Fruit fly (Drosophila melanogaster): ENCODE data around the gene Cpr78Cc.

Gene Cpr78Cc

DNA sequence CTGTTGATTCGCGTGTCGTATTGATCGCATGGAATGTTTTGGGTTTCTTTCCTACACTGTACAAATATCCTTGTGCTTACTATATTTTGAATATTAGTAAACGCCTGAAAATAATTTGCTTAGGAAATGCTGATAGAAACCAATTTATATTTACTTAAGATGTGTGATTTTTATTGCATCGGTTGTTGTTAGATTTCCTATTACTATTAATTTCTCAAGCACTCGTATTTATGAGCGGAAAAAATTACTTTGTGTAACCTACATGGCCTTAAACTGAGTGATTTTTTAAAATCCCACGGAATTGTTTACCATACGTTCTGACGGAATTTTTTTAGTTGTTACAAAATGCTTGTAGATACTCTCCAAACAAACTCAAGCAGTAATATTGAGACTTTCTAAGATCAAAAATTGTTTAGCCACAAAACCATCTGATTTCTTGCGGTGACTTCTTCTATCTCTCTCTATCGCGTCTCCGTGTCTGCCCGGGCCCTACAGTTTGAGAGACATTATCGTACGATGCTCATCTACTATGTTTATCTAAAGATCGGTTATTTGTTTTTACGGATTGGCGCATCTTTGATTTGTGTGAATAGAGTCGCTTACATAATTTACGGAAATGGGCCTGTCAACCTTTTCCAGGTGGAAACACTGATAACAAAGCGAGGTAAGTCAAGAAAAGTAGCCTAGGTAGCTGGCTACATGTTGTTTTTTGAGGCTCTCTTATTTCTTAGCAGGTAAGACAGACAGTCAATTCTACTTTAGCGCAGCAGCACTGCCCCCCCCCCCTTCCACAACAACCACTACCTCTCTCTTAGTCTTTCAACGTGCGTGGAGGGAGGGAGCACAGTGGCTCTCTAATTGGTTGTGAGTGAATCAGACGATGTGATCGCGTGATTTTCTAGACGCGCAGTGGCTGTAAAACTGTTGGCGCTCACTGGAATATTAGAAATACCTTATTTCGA is 23.8 kb upstream of the Cpr78Cc start (continued):
- no peak for TF ChIP-seq H2.0 (GFP tag; IDR thresholded peaks at IDR 0.05)
- no peak for TF ChIP-seq CG11456 (GFP tag; IDR thresholded peaks at IDR 0.05)
- no peak for TF ChIP-seq Hey (tag; optimal IDR thresholded peaks at IDR 0.05)
- no peak for TF ChIP-seq CG11696 (GFP tag; IDR thresholded peaks at IDR 0.05)
- TF ChIP-seq cg (GFP tag; optimal IDR thresholded peaks at IDR 0.05): no peak
- TF ChIP-seq Kr (GFP tag; optimal IDR thresholded peaks at IDR 0.05): no peak
- no peak for TF ChIP-seq CG11247 (GFP tag; IDR thresholded peaks at IDR 0.05)
- TF ChIP-seq Side (GFP tag; optimal IDR thresholded peaks at IDR 0.05): peak; percentile 51
- no peak for TF ChIP-seq jigr1 (GFP tag; IDR thresholded peaks at IDR 0.05)
- TF ChIP-seq CG18476 (GFP tag; optimal IDR thresholded peaks at IDR 0.05): peak; percentile 66
- TF ChIP-seq seq (GFP tag; IDR thresholded peaks at IDR 0.05): 0 out of 2 replicates have a peak, but pooled peaks have one; percentile 11
- TF ChIP-seq CG1024 (GFP tag; IDR thresholded peaks at IDR 0.05): no peak
- TF ChIP-seq CG6654 (GFP tag; optimal IDR thresholded peaks at IDR 0.05): peak; percentile 97
- no peak for TF ChIP-seq pzg (GFP tag; optimal IDR thresholded peaks at IDR 0.05)
- no peak for TF ChIP-seq TFAM (GFP tag; optimal IDR thresholded peaks at IDR 0.05)
- TF ChIP-seq tgo (GFP tag; IDR thresholded peaks at IDR 0.05): peak; percentile 58; the same call in 2 of the 3 replicates
- peak; percentile 35 for TF ChIP-seq CG17802 (tag; optimal IDR thresholded peaks at IDR 0.05)
- TF ChIP-seq sens-2 (GFP tag; IDR thresholded peaks at IDR 0.05): no peak
- no peak for TF ChIP-seq ham (GFP tag; IDR thresholded peaks at IDR 0.05)
- TF ChIP-seq CG7556 (GFP tag; optimal IDR thresholded peaks at IDR 0.05): peak; percentile 80
- no peak for TF ChIP-seq ro (GFP tag; IDR thresholded peaks at IDR 0.05)
- TF ChIP-seq CG1603 (tag; optimal IDR thresholded peaks at IDR 0.05): peak; percentile 23
- peak; percentile 0 for TF ChIP-seq vfl (GFP tag; optimal IDR thresholded peaks at IDR 0.05)
- no peak for TF ChIP-seq Hr39 (optimal IDR thresholded peaks at IDR 0.05)
- peak; percentile 75 for TF ChIP-seq CG13775 (GFP tag; optimal IDR thresholded peaks at IDR 0.05)
- TF ChIP-seq CG10267 (tag; optimal IDR thresholded peaks at IDR 0.05): peak; percentile 64
- no peak for TF ChIP-seq CG6765 (GFP tag; optimal IDR thresholded peaks at IDR 0.05)
- peak; percentile 19 for TF ChIP-seq Usf (GFP tag; optimal IDR thresholded peaks at IDR 0.05)
- peak in 1 of 2 experiments; percentile 11 for TF ChIP-seq Eip74EF (GFP tag; optimal IDR thresholded peaks at IDR 0.05)
- no peak for TF ChIP-seq dan (GFP tag; IDR thresholded peaks at IDR 0.05)
- TF ChIP-seq mld (GFP tag; IDR thresholded peaks at IDR 0.05; ENCODE audit: partially characterized antibody): no peak
- TF ChIP-seq stc (GFP tag; IDR thresholded peaks at IDR 0.05): 0 out of 2 replicates have a peak, but pooled peaks have one; percentile 14
- TF ChIP-seq CG3847 (GFP tag; IDR thresholded peaks at IDR 0.05): peak; percentile 42; the same call in 1 of the 2 replicates
- peak; percentile 19 for TF ChIP-seq gcm2 (GFP tag; optimal IDR thresholded peaks at IDR 0.05)
- peak; percentile 72 for TF ChIP-seq row (GFP tag; IDR thresholded peaks at IDR 0.05)
- no peak for TF ChIP-seq Rx (GFP tag; IDR thresholded peaks at IDR 0.05)
- peak; percentile 68 for TF ChIP-seq Xbp1 (GFP tag; optimal IDR thresholded peaks at IDR 0.05)
- TF ChIP-seq Six4 (GFP tag; optimal IDR thresholded peaks at IDR 0.05): no peak
- peak; percentile 70 for TF ChIP-seq Hsf (GFP tag; optimal IDR thresholded peaks at IDR 0.05)
- no peak for TF ChIP-seq Dfd (GFP tag; optimal IDR thresholded peaks at IDR 0.05)
- TF ChIP-seq phol (tag; optimal IDR thresholded peaks at IDR 0.05): peak; percentile 79
- TF ChIP-seq CG31365 (tag; optimal IDR thresholded peaks at IDR 0.05): no peak
- no peak for TF ChIP-seq gsb (GFP tag; IDR thresholded peaks at IDR 0.05)
- TF ChIP-seq CG7963 (GFP tag; IDR thresholded peaks at IDR 0.05; ENCODE audit: partially characterized antibody): no peak
- peak; percentile 45; the same call in 1 of the 2 replicates for TF ChIP-seq Atf6 (GFP tag; IDR thresholded peaks at IDR 0.05)
- TF ChIP-seq cwo (GFP tag; optimal IDR thresholded peaks at IDR 0.05): peak; percentile 97
- peak in 1 of 2 experiments; percentile 36 for TF ChIP-seq crp (GFP tag; optimal IDR thresholded peaks at IDR 0.05)
- peak in 1 of 2 experiments; percentile 41 for TF ChIP-seq bsh (GFP tag; optimal IDR thresholded peaks at IDR 0.05)
